Worm (Caenorhabditis elegans) whole organism, L1 larva: Measurements from ENCODE around the gene F35H8.2.

Experiments used
- C04F5.9 ChIP-seq: sonication (generic microtip); optimal IDR thresholded peaks from 2 replicates; lab custom pipeline; 2016; ENCODE audit warnings: missing genetic modification characterization, missing compliant biosample characterization
- Y116A8C.19 ChIP-seq: sonication (generic microtip); optimal IDR thresholded peaks from 2 replicates; lab custom pipeline; 2016; ENCODE audit warnings: missing compliant biosample characterization, missing genetic modification characterization, borderline replicate concordance
- aha-1 ChIP-seq: fragments of 150-350 bp; optimal IDR thresholded peaks from 2 replicates; lab custom pipeline; 2014; ENCODE audit warnings: missing biosample characterization, missing genetic modification characterization
- aly-2 ChIP-seq: fragments of 150-350 bp; optimal IDR thresholded peaks from 2 replicates; lab custom pipeline; 2014; ENCODE audit warnings: missing biosample characterization, missing genetic modification characterization
- ama-1 ChIP-seq: fragments of 150-350 bp; optimal IDR thresholded peaks from 2 replicates; lab custom pipeline; 2014
- blmp-1 ChIP-seq: fragments of 150-350 bp; optimal IDR thresholded peaks from 2 replicates; lab custom pipeline; 2014; ENCODE audit warnings: missing biosample characterization, missing genetic modification characterization
- ceh-82 ChIP-seq, 3 experiments: fragments of 150-350 bp in 1 of 3; sonication (generic microtip) in 2 of 3; optimal IDR thresholded peaks; 2 replicates each; lab custom pipeline; 2014 to 2017; ENCODE audit warnings: missing biosample characterization in 3 of 3, missing genetic modification characterization in 3 of 3
- efl-1 ChIP-seq, 4 experiments: fragments of 150-350 bp; optimal IDR thresholded peaks in 3 of 4; peaks in 1 of 4; 1 replicate in 1 of 4; 2 replicates in 3 of 4; lab custom pipeline; 2014; ENCODE audit warnings: missing biosample characterization in 2 of 4, missing genetic modification characterization in 2 of 4, missing genetic modification reagents in 2 of 4
- efl-3 ChIP-seq: fragments of 200-800 bp; sonication (Bioruptor generic); optimal IDR thresholded peaks from 2 replicates; lab custom pipeline; 2018; ENCODE audit warnings: mild to moderate bottlenecking, missing genetic modification characterization, missing compliant biosample characterization
- fkh-10 ChIP-seq: sonication (generic microtip); optimal IDR thresholded peaks from 2 replicates; lab custom pipeline; 2017; ENCODE audit warnings: missing biosample characterization, missing genetic modification reagents, missing genetic modification characterization
- fkh-8 ChIP-seq: sonication (generic microtip); optimal IDR thresholded peaks from 2 replicates; lab custom pipeline; 2016; ENCODE audit warnings: mild to moderate bottlenecking, missing genetic modification characterization, missing compliant biosample characterization
- fos-1 ChIP-seq: fragments of 150-350 bp; optimal IDR thresholded peaks from 2 replicates; lab custom pipeline; 2014; ENCODE audit warnings: missing biosample characterization, missing genetic modification characterization
- grh-1 ChIP-seq: fragments of 200-800 bp; sonication (Bioruptor generic); IDR thresholded peaks from 2 replicates; pipeline ENCODE4 v1.3.6; 2022; ENCODE audit warnings: missing genetic modification reagents, missing genetic modification characterization, missing compliant biosample characterization
- hlh-17 ChIP-seq: fragments of 200-800 bp; sonication (Bioruptor generic); optimal IDR thresholded peaks from 2 replicates; lab custom pipeline; 2018; ENCODE audit warnings: missing genetic modification characterization, mild to moderate bottlenecking, missing compliant biosample characterization, moderate library complexity, borderline replicate concordance
- hpl-2 ChIP-seq: fragments of 150-350 bp; optimal IDR thresholded peaks from 2 replicates; lab custom pipeline; 2014; ENCODE audit warnings: missing biosample characterization, missing genetic modification reagents, missing genetic modification characterization
- isw-1 ChIP-seq: fragments of 200-800 bp; sonication (Bioruptor generic); IDR thresholded peaks from 2 replicates; pipeline ENCODE4 v1.3.6; 2022; ENCODE audit warnings: missing genetic modification characterization, missing compliant biosample characterization
- jun-1 ChIP-seq: fragments of 150-350 bp; optimal IDR thresholded peaks from 2 replicates; lab custom pipeline; 2014; ENCODE audit warnings: missing biosample characterization, missing genetic modification reagents, missing genetic modification characterization
- lin-13 ChIP-seq: fragments of 150-350 bp; optimal IDR thresholded peaks from 2 replicates; lab custom pipeline; 2014; ENCODE audit warnings: missing biosample characterization, missing genetic modification reagents, missing genetic modification characterization
- lin-14 ChIP-seq: fragments of 200-800 bp; sonication (Bioruptor generic); optimal IDR thresholded peaks from 2 replicates; lab custom pipeline; 2018; ENCODE audit warnings: mild to moderate bottlenecking, missing genetic modification characterization, moderate library complexity, missing compliant biosample characterization
- lin-15B ChIP-seq: fragments of 150-350 bp; sonication (generic microtip); optimal IDR thresholded peaks from 3 replicates; lab custom pipeline; 2014; ENCODE audit warnings: missing biosample characterization, missing genetic modification characterization
- lin-39 ChIP-seq: fragments of 150-350 bp; optimal IDR thresholded peaks from 2 replicates; lab custom pipeline; 2014; ENCODE audit warnings: missing biosample characterization, missing genetic modification reagents, missing genetic modification characterization
- lsy-2 ChIP-seq, 2 experiments: fragments of 150-350 bp; optimal IDR thresholded peaks; 2 replicates each; lab custom pipeline; 2014; ENCODE audit warnings: missing biosample characterization in 2 of 2, missing genetic modification characterization in 2 of 2
- mdl-1 ChIP-seq, 2 experiments: fragments of 150-350 bp; optimal IDR thresholded peaks; 2 replicates each; lab custom pipeline; 2014 to 2017; ENCODE audit warnings: missing biosample characterization in 2 of 2, missing genetic modification characterization in 2 of 2, inconsistent platforms in 1 of 2
- nhr-11 ChIP-seq: fragments of 150-350 bp; optimal IDR thresholded peaks from 2 replicates; lab custom pipeline; 2014; ENCODE audit warnings: missing biosample characterization, missing genetic modification characterization
- nhr-20 ChIP-seq: sonication (generic microtip); optimal IDR thresholded peaks from 2 replicates; lab custom pipeline; 2016; ENCODE audit warnings: mild to moderate bottlenecking, missing genetic modification characterization, missing compliant biosample characterization
- nhr-47 ChIP-seq: sonication (generic microtip); optimal IDR thresholded peaks from 2 replicates; lab custom pipeline; 2016; ENCODE audit warnings: mild to moderate bottlenecking, missing genetic modification characterization, moderate library complexity, missing compliant biosample characterization
- nhr-84 ChIP-seq: sonication (generic microtip); optimal IDR thresholded peaks from 2 replicates; lab custom pipeline; 2017; ENCODE audit warnings: missing biosample characterization, missing genetic modification characterization
- skn-1 ChIP-seq: fragments of 150-350 bp; optimal IDR thresholded peaks from 2 replicates; lab custom pipeline; 2014; ENCODE audit warnings: missing biosample characterization, missing genetic modification characterization
- snu-23 ChIP-seq: sonication (generic microtip); optimal IDR thresholded peaks from 2 replicates; lab custom pipeline; 2016; ENCODE audit warnings: missing genetic modification characterization, missing compliant biosample characterization
- sox-4 ChIP-seq: sonication (generic microtip); optimal IDR thresholded peaks from 2 replicates; lab custom pipeline; 2016; ENCODE audit warnings: missing genetic modification characterization, missing compliant biosample characterization
- swsn-7 ChIP-seq: sonication (generic microtip); optimal IDR thresholded peaks from 2 replicates; lab custom pipeline; 2016; ENCODE audit warnings: missing genetic modification characterization, missing compliant biosample characterization
- tlp-1 ChIP-seq: fragments of 150-350 bp; optimal IDR thresholded peaks from 2 replicates; lab custom pipeline; 2014; ENCODE audit warnings: missing biosample characterization, missing genetic modification characterization
- unc-30 ChIP-seq: sonication (generic microtip); optimal IDR thresholded peaks from 2 replicates; lab custom pipeline; 2017; ENCODE audit warnings: missing biosample characterization, missing genetic modification characterization
- unc-62 ChIP-seq: fragments of 150-350 bp; optimal IDR thresholded peaks from 2 replicates; lab custom pipeline; 2014; ENCODE audit warnings: missing biosample characterization, missing genetic modification reagents, missing genetic modification characterization
- unc-86 ChIP-seq: sonication (generic microtip); optimal IDR thresholded peaks from 2 replicates; lab custom pipeline; 2016; ENCODE audit warnings: missing genetic modification characterization, missing compliant biosample characterization
- xbp-1 ChIP-seq: sonication (generic microtip); optimal IDR thresholded peaks from 2 replicates; lab custom pipeline; 2016; ENCODE audit warnings: missing genetic modification characterization, missing compliant biosample characterization
- ztf-4 ChIP-seq: fragments of 150-350 bp; optimal IDR thresholded peaks from 2 replicates; lab custom pipeline; 2014; ENCODE audit warnings: missing biosample characterization, missing genetic modification characterization

Gene F35H8.2

DNA sequence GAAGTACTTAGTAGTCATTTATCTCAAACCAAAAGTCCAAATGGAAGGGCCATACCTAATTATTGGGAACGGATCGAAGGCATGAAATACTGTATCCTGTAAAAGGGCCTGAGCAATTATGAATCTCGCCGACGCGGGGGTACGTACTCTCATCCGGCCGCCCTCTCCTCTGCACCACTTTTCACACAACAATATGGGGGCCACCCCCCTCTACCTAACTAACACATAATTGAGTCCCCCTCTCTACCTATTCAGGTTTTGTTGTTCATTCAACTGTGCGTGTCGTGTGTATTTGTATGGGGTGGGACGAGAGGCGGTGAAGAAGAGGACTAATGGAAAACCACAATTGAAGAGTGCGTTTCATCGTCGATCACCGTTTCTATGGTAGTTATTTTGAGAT is 19.1 kb downstream of the F35H8.2 start:
- no peak for TF ChIP-seq unc-86 (tag; lab: Kevin White, UChicago)
- TF ChIP-seq nhr-84 (tag; lab: Kevin White, UChicago) = no peak
- TF ChIP-seq efl-3 = no peak
- TF ChIP-seq unc-30 = no peak
- no peak for TF ChIP-seq lsy-2 (tag; optimal IDR thresholded peaks at IDR 0.05; lab: Kevin White, UChicago)
- TF ChIP-seq lin-39 = no peak
- TF ChIP-seq tlp-1 (tag; lab: Kevin White, UChicago) = no peak
- TF ChIP-seq hpl-2 = no peak
- no peak for TF ChIP-seq aha-1 (tag; lab: Kevin White, UChicago)
- TF ChIP-seq skn-1 = no peak
- TF ChIP-seq C04F5.9 (tag; lab: Kevin White, UChicago) = no peak
- no peak for TF ChIP-seq lin-13 (GFP tag; lab: Kevin White, UChicago)
- no peak for TF ChIP-seq ceh-82 (tag; optimal IDR thresholded peaks at IDR 0.05; lab: Kevin White, UChicago)
- TF ChIP-seq jun-1 = no peak
- TF ChIP-seq fos-1 (tag; lab: Kevin White, UChicago) = no peak
- TF ChIP-seq Y116A8C.19 (tag; lab: Kevin White, UChicago) = no peak
- TF ChIP-seq isw-1 = no peak
- TF ChIP-seq hlh-17 (GFP tag; lab: Kevin White, UChicago) = no peak
- peak; percentile 46 for TF ChIP-seq lin-14 (GFP tag; lab: Kevin White, UChicago)
- TF ChIP-seq sox-4 (tag; lab: Kevin White, UChicago) = no peak
- no peak for TF ChIP-seq nhr-20 (tag; lab: Kevin White, UChicago)
- TF ChIP-seq fkh-8 (tag; lab: Kevin White, UChicago) = peak; percentile 22
- no peak for TF ChIP-seq efl-1 (optimal IDR thresholded peaks at IDR 0.05; lab: Kevin White, UChicago)
- peak in 1 of 2 experiments; percentile 65 for TF ChIP-seq efl-1 (GFP tag; optimal IDR thresholded peaks at IDR 0.05 in 1 of 2; lab: Kevin White, UChicago)
- TF ChIP-seq aly-2 = no peak
- no peak for TF ChIP-seq fkh-10
- TF ChIP-seq unc-62 (GFP tag; lab: Kevin White, UChicago) = no peak
- peak; percentile 10 for TF ChIP-seq blmp-1 (tag; lab: Kevin White, UChicago)
- TF ChIP-seq xbp-1 (tag; lab: Kevin White, UChicago) = no peak
- no peak for TF ChIP-seq nhr-47
- TF ChIP-seq ama-1 = no peak
- no peak for TF ChIP-seq lin-15B (tag; lab: Kevin White, UChicago)
- 0 out of 2 replicates have a peak, but pooled peaks have one; percentile 28 for TF ChIP-seq grh-1 (GFP tag; lab: Robert Waterston, UW)
- TF ChIP-seq ztf-4 (tag; lab: Kevin White, UChicago) = no peak
- no peak for TF ChIP-seq nhr-11 (tag; lab: Kevin White, UChicago)

DNA sequence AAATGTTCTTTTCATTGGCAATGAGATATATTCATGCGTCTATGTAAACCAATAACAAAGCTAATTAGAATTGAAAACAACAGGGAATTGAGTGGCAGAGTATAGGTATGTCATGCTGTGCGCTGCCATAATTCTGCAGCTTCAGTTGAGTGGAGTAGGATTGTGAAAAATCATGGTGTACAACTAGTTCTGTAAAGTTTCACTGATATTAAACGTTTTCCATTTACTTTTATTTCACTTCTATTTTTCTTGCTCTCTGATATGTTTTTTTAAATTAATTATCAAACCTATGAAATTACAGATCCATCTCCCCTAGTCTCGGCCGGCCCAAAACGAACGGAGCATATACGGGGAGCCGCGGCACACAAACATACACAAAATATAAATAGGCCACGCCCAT is 20.4 kb downstream of the F35H8.2 start, which contains the start of gene exc-7:
Gene exc-7, plus strand, starts transcription at position 301 of the 400 bp plus-strand sequence.
- TF ChIP-seq nhr-47 (no peak), efl-1 (optimal IDR thresholded peaks at IDR 0.05; lab: Kevin White, UChicago) (no peak), efl-1 (GFP tag; optimal IDR thresholded peaks at IDR 0.05 in 1 of 2; lab: Kevin White, UChicago) (peak in 1 of 2 experiments; percentile 61)

DNA sequence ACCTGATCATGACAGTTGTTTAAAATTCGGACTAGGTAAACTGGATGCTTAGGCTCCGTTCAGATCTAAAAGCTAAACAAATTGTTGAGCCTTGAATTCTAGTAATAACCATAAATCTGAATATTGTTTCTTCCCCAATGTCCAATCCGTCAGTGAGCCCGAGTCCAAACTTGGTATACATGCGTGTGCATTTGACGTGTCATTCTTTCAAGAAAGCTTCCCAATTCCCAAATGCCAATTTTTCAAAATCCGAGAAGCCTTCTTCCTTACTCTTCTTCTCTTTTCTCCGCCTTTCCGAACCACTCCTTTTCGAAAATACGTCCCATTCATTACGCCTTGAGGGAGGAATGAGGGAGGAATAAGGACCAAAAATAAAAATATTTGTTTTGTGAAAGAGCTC is 21.4 kb downstream of the F35H8.2 start:
- no peak for TF ChIP-seq mdl-1 (tag; optimal IDR thresholded peaks at IDR 0.05; lab: Kevin White, UChicago)
- TF ChIP-seq xbp-1 (tag; lab: Kevin White, UChicago) = no peak
- TF ChIP-seq snu-23 (GFP tag; lab: Kevin White, UChicago) = no peak
- peak; percentile 15 for TF ChIP-seq lin-14 (GFP tag; lab: Kevin White, UChicago)

DNA sequence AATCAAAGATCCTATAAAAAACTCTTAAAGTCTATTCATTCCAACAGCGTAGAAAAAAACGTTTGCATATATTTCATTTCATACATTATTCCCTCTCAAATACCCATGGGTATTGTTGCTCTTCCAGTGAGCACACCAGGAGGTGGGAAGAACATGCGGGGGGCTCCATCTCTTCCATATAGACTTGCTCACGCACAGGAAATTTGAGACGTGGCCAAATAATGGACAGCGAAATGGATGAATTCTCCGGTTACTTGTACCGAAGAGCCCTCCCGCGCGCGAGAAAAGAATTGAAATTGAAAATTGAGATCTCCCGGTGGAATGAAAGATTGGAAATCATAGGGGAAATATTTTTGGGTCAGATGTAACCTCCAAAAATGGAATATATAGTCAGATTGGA is 22.3 kb downstream of the F35H8.2 start:
- no peak for TF ChIP-seq unc-86 (tag; lab: Kevin White, UChicago)
- TF ChIP-seq swsn-7 (tag; lab: Kevin White, UChicago) = no peak
- TF ChIP-seq nhr-84 (tag; lab: Kevin White, UChicago) = no peak
- TF ChIP-seq ztf-4 (tag; lab: Kevin White, UChicago) = no peak
